Worm (Caenorhabditis elegans) whole organism, L3 larva: ENCODE data around the gene byn-1.

Experiments used
- ceh-16 ChIP-seq: sonication (generic microtip); optimal IDR thresholded peaks from 2 replicates; lab custom pipeline; 2017; ENCODE audit warnings: missing biosample characterization, missing genetic modification characterization
- egl-5 ChIP-seq: fragments of 150-350 bp; optimal IDR thresholded peaks from 2 replicates; lab custom pipeline; 2017; ENCODE audit warnings: missing biosample characterization, missing genetic modification reagents, missing genetic modification characterization, inconsistent platforms
- elt-2 ChIP-seq: sonication (generic microtip); optimal IDR thresholded peaks from 2 replicates; lab custom pipeline; 2016; ENCODE audit warnings: missing genetic modification reagents, mild to moderate bottlenecking, missing genetic modification characterization, missing compliant biosample characterization
- elt-3 ChIP-seq, 3 experiments: fragments of 150-350 bp in 1 of 3; sonication (generic microtip) in 2 of 3; optimal IDR thresholded peaks; 2 replicates in 2 of 3; 4 replicates in 1 of 3; lab custom pipeline; 2014 to 2017; ENCODE audit warnings: missing biosample characterization in 3 of 3, missing genetic modification characterization in 3 of 3
- jun-1 ChIP-seq: fragments of 150-350 bp; optimal IDR thresholded peaks from 2 replicates; lab custom pipeline; 2014; ENCODE audit warnings: missing biosample characterization, missing genetic modification reagents, missing genetic modification characterization
- lin-15B ChIP-seq: fragments of 150-350 bp; optimal IDR thresholded peaks from 2 replicates; lab custom pipeline; 2014; ENCODE audit warnings: missing biosample characterization, missing genetic modification characterization
- lin-39 ChIP-seq: fragments of 150-350 bp; optimal IDR thresholded peaks from 2 replicates; lab custom pipeline; 2018; ENCODE audit warnings: missing biosample characterization, missing genetic modification reagents, missing genetic modification characterization
- nhr-28 ChIP-seq: fragments of 150-350 bp; optimal IDR thresholded peaks from 2 replicates; lab custom pipeline; 2014; ENCODE audit warnings: missing biosample characterization, missing genetic modification characterization
- snpc-4 ChIP-seq: fragments of 150-350 bp; optimal IDR thresholded peaks from 2 replicates; lab custom pipeline; 2014; ENCODE audit warnings: missing biosample characterization, missing genetic modification characterization

ce11 chrIII:6973682-6974081 is 41.9 kb downstream of the byn-1 start, which contains the start of gene F31E3.2:
- TF ChIP-seq elt-3 (tag; optimal IDR thresholded peaks at IDR 0.05; lab: Kevin White, UChicago) (no peak), lin-15B (no peak), ceh-16 (tag; lab: Kevin White, UChicago) (no peak), elt-2 (tag; lab: Kevin White, UChicago) (no peak), jun-1 (tag; lab: Kevin White, UChicago) (no peak), egl-5 (tag; lab: Kevin White, UChicago) (no peak), nhr-28 (tag; lab: Kevin White, UChicago) (no peak), lin-39 (tag; lab: Kevin White, UChicago) (no peak), snpc-4 (tag; lab: Kevin White, UChicago) (no peak)
